Worm (Caenorhabditis elegans) whole organism, mixed stage, embryonic: ENCODE results near the gene C14C11.7.

ENCODE experiments used
- lsy-2 ChIP-seq: fragments of 150-350 bp; optimal IDR thresholded peaks from 2 replicates; lab custom pipeline; 2014; ENCODE audit warnings: missing biosample characterization, missing genetic modification characterization
- unc-62 ChIP-seq: fragments of 150-350 bp; optimal IDR thresholded peaks from 2 replicates; lab custom pipeline; 2014; ENCODE audit warnings: missing biosample characterization, missing genetic modification reagents, missing genetic modification characterization

ce11 chrV:5682530-5682929 is 16.6 kb upstream of the C14C11.7 start, which contains the start of gene prp-39:
- TF ChIP-seq unc-62 = no peak
- TF ChIP-seq lsy-2 (tag; lab: Kevin White, UChicago) = no peak
